Worm (Caenorhabditis elegans): ENCODE measurements around the gene sre-19.

DNA sequence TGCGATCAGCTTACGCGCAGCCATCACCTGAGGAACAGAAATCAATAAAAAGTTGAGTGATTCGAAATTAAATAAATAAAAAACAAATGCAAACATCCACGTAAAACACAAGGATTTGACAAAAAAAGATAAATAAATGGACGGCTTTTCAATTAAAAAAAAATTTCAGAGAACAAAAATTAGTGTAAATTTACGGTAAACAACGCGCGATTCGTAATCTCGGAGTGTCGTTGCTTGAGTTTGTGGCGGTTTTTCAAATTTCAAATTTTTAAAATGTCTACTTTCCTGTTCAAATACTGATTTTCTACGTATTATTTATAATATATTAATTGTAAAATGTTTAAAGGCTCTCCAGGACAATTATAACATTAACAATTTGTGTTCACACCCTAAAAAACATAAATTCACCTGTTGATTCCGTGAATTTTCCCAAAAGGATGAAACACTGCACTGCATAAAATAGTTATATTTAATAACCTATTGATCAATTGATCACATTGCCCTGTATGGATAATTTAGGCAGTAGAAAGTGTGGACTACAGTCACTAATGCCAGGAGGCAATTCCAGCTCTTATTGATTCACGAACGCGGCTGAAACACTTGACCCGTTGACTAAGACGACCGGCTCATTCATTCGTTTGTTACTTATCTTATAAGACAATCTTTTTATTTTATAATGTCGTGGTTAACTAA, 29.6 kb downstream of the sre-19 start, which contains the start of the genes marb-1 and F35G2.3:
- TF ChIP-seq dao-5 (tag; optimal IDR thresholded peaks at IDR 0.05) (no peak), him-1 (tag; optimal IDR thresholded peaks at IDR 0.05) (no peak), W03F9.2 (tag; optimal IDR thresholded peaks at IDR 0.05) (no peak)
